Fruit fly (Drosophila melanogaster): ENCODE measurements around the gene boil.
A peak's percentile ranks its signal among the peaks of the same experiment; 100 is the strongest.

boil gene

DNA sequence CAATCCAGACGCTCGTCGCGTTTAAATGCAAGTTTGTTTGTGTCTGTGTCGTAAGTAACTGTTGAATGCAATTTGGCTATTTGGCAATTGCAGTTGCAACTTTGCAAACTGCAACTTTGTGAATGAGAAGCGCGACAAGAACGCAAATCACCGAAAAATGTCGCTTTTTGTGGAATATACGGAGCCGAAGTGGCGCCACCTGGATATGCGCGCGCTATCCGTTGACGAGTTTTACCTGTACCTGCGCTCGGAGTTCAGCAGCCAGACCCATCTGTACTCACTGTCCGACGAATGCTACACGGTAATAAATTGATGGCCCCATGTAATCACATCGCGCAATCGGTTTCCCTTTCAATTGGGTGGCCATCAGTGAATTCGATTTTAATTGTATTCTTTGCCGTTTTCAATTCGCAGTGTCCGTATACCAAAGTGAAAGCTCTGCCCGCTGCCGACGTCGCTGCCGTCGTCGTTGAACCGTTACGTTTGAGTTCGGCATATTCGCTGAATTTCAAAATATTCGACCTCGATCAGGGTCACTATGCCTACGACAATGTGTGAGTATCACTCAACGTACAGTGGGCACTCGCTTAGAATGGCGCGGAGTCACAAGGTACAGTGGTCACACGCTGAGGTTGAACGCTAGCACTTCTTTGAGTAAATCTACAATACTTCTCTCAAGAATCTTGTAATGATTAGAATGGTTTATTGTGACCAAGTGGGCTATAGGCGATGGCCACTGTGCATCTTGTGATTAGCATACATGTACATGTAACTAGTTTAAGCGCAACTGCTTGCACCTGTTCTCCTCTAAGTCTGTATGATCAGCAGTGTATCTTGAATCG, 43.8 kb downstream of the boil start:
- no peak for TF ChIP-seq jim (GFP tag; optimal IDR thresholded peaks at IDR 0.05)
- TF ChIP-seq ey (GFP tag; optimal IDR thresholded peaks at IDR 0.05) = peak; percentile 78
- peak; percentile 21 for TF ChIP-seq woc (GFP tag; optimal IDR thresholded peaks at IDR 0.05)
- TF ChIP-seq Dif (GFP tag; optimal IDR thresholded peaks at IDR 0.05; ENCODE audit: partially characterized antibody) = no peak
- TF ChIP-seq sv (GFP tag; optimal IDR thresholded peaks at IDR 0.05) = peak; percentile 67
- TF ChIP-seq N (GFP tag; optimal IDR thresholded peaks at IDR 0.05) = no peak
- TF ChIP-seq sage (GFP tag; optimal IDR thresholded peaks at IDR 0.05) = no peak
- no peak for TF ChIP-seq CG32264 (GFP tag; optimal IDR thresholded peaks at IDR 0.05)
- no peak for TF ChIP-seq Jra (GFP tag; optimal IDR thresholded peaks at IDR 0.05)
- TF ChIP-seq brk (GFP tag; optimal IDR thresholded peaks at IDR 0.05) = no peak
- TF ChIP-seq Mio (GFP tag; optimal IDR thresholded peaks at IDR 0.05) = no peak
- TF ChIP-seq dmrt93B (GFP tag; optimal IDR thresholded peaks at IDR 0.05) = no peak
- no peak for TF ChIP-seq Myc (optimal IDR thresholded peaks at IDR 0.05)
- TF ChIP-seq pan (optimal IDR thresholded peaks at IDR 0.05) = no peak
- no peak for TF ChIP-seq Dfd (GFP tag; optimal IDR thresholded peaks at IDR 0.05)
- no peak for TF ChIP-seq Rel (GFP tag; optimal IDR thresholded peaks at IDR 0.05)
- no peak for TF ChIP-seq Rel (tag; optimal IDR thresholded peaks at IDR 0.05)
- TF ChIP-seq fru (GFP tag; optimal IDR thresholded peaks at IDR 0.05) = peak; percentile 72
- peak; percentile 73 for TF ChIP-seq rgr (GFP tag; optimal IDR thresholded peaks at IDR 0.05)
- TF ChIP-seq dsf (GFP tag; optimal IDR thresholded peaks at IDR 0.05; ENCODE audit: borderline replicate concordance) = no peak
- TF ChIP-seq tai (GFP tag; optimal IDR thresholded peaks at IDR 0.05) = no peak
- TF ChIP-seq Hr83 (GFP tag; optimal IDR thresholded peaks at IDR 0.05; ENCODE audit: poor library complexity, severe bottlenecking) = no peak
- TF ChIP-seq lola (GFP tag; optimal IDR thresholded peaks at IDR 0.05) = no peak
- no peak for TF ChIP-seq CrebA (GFP tag; optimal IDR thresholded peaks at IDR 0.05; ENCODE audit: borderline replicate concordance)
- TF ChIP-seq br (GFP tag; optimal IDR thresholded peaks at IDR 0.05) = peak; percentile 65
- no peak for TF ChIP-seq Hr78 (GFP tag; optimal IDR thresholded peaks at IDR 0.05)
- TF ChIP-seq dl (GFP tag; optimal IDR thresholded peaks at IDR 0.05; ENCODE audit: insufficient read depth in 1 of 2, partially characterized antibody in 2 of 2) = no peak
- no peak for TF ChIP-seq GATAd (GFP tag; optimal IDR thresholded peaks at IDR 0.05)
- TF ChIP-seq OdsH (GFP tag; optimal IDR thresholded peaks at IDR 0.05) = peak; percentile 70
- peak; percentile 56 for TF ChIP-seq HLH106 (tag; optimal IDR thresholded peaks at IDR 0.05)
- TF ChIP-seq h (GFP tag; optimal IDR thresholded peaks at IDR 0.05) = peak; percentile 73
- peak; percentile 17 for TF ChIP-seq psq (GFP tag; optimal IDR thresholded peaks at IDR 0.05)
- peak in 1 of 2 experiments; percentile 79 for TF ChIP-seq foxo (GFP tag; optimal IDR thresholded peaks at IDR 0.05)
- TF ChIP-seq CG9705 (GFP tag; optimal IDR thresholded peaks at IDR 0.05) = no peak
- TF ChIP-seq Abd-B (GFP tag; optimal IDR thresholded peaks at IDR 0.05) = no peak
- TF ChIP-seq usp (GFP tag; optimal IDR thresholded peaks at IDR 0.05) = no peak
- TF ChIP-seq Hnf4 (GFP tag; optimal IDR thresholded peaks at IDR 0.05) = no peak
- TF ChIP-seq Vsx2 (GFP tag; optimal IDR thresholded peaks at IDR 0.05; ENCODE audit: partially characterized antibody) = no peak
- TF ChIP-seq Sp1 (GFP tag; optimal IDR thresholded peaks at IDR 0.05) = peak; percentile 11

All from whole organism, wandering third instar larva.